Worm (Caenorhabditis elegans): ENCODE results near the gene B0303.4.
A peak's percentile ranks its signal among the peaks of the same experiment; 100 is the strongest.

ce11 chrIII:8658367-8658761, 31.3 kb upstream of the B0303.4 start:
- peak; percentile 33 for TF ChIP-seq R02D3.7 (tag; optimal IDR thresholded peaks at IDR 0.05)
- TF ChIP-seq fkh-10 (GFP tag; optimal IDR thresholded peaks at IDR 0.05), result no peak
- TF ChIP-seq nhr-28 (tag; optimal IDR thresholded peaks at IDR 0.05), result no peak
- TF ChIP-seq pha-4 (tag; optimal IDR thresholded peaks at IDR 0.05), result peak; percentile 98
- no peak for TF ChIP-seq ceh-82 (tag; optimal IDR thresholded peaks at IDR 0.05)

All from whole organism, L3 larva.